Worm (Caenorhabditis elegans): ENCODE results near the gene fbxa-56.

ce11 chrIII:941958-942357 is 4.1 kb upstream of the fbxa-56 start:
- TF ChIP-seq dao-5 (tag; optimal IDR thresholded peaks at IDR 0.05): no peak
- no peak for TF ChIP-seq him-1 (tag; optimal IDR thresholded peaks at IDR 0.05)
- TF ChIP-seq W03F9.2 (tag; optimal IDR thresholded peaks at IDR 0.05): no peak
